Fruit fly (Drosophila melanogaster): ENCODE measurements around the gene CG43231.
A peak's percentile ranks its signal among the peaks of the same experiment; 100 is the strongest.

Gene CG43231

dm6 chr2L:17748746-17749358 lies 44.4 kb downstream of the CG43231 start:
- TF ChIP-seq sage (GFP tag; optimal IDR thresholded peaks at IDR 0.05) (peak; percentile 12), h (GFP tag; optimal IDR thresholded peaks at IDR 0.05) (peak; percentile 69), HLH106 (tag; optimal IDR thresholded peaks at IDR 0.05) (peak; percentile 73), sv (GFP tag; optimal IDR thresholded peaks at IDR 0.05) (no peak), Sp1 (GFP tag; optimal IDR thresholded peaks at IDR 0.05) (peak; percentile 74), fru (GFP tag; optimal IDR thresholded peaks at IDR 0.05) (peak; percentile 59), psq (GFP tag; optimal IDR thresholded peaks at IDR 0.05) (peak; percentile 46), Dif (GFP tag; optimal IDR thresholded peaks at IDR 0.05; ENCODE audit: partially characterized antibody) (no peak), pan (optimal IDR thresholded peaks at IDR 0.05) (no peak), foxo (GFP tag; optimal IDR thresholded peaks at IDR 0.05) (peak in 1 of 2 experiments; percentile 63), woc (GFP tag; optimal IDR thresholded peaks at IDR 0.05) (peak; percentile 32), CG9705 (GFP tag; optimal IDR thresholded peaks at IDR 0.05) (peak; percentile 16), Mio (GFP tag; optimal IDR thresholded peaks at IDR 0.05) (no peak), rgr (GFP tag; optimal IDR thresholded peaks at IDR 0.05) (peak; percentile 57), brk (GFP tag; optimal IDR thresholded peaks at IDR 0.05) (peak; percentile 44), CG32264 (GFP tag; optimal IDR thresholded peaks at IDR 0.05) (no peak), OdsH (GFP tag; optimal IDR thresholded peaks at IDR 0.05) (peak; percentile 69), Dfd (GFP tag; optimal IDR thresholded peaks at IDR 0.05) (no peak), dsf (GFP tag; optimal IDR thresholded peaks at IDR 0.05; ENCODE audit: borderline replicate concordance) (no peak), GATAd (GFP tag; optimal IDR thresholded peaks at IDR 0.05) (no peak), Jra (GFP tag; optimal IDR thresholded peaks at IDR 0.05) (no peak), CrebA (GFP tag; optimal IDR thresholded peaks at IDR 0.05; ENCODE audit: borderline replicate concordance) (no peak), lola (GFP tag; optimal IDR thresholded peaks at IDR 0.05) (no peak), br (GFP tag; optimal IDR thresholded peaks at IDR 0.05) (peak; percentile 45), ey (GFP tag; optimal IDR thresholded peaks at IDR 0.05) (peak; percentile 57), Myc (optimal IDR thresholded peaks at IDR 0.05) (no peak), Hnf4 (GFP tag; optimal IDR thresholded peaks at IDR 0.05) (peak; percentile 31), N (GFP tag; optimal IDR thresholded peaks at IDR 0.05) (no peak), usp (GFP tag; optimal IDR thresholded peaks at IDR 0.05) (no peak), Abd-B (GFP tag; optimal IDR thresholded peaks at IDR 0.05) (no peak), Hr78 (GFP tag; optimal IDR thresholded peaks at IDR 0.05) (no peak), dmrt93B (GFP tag; optimal IDR thresholded peaks at IDR 0.05) (peak; percentile 59)

DNA sequence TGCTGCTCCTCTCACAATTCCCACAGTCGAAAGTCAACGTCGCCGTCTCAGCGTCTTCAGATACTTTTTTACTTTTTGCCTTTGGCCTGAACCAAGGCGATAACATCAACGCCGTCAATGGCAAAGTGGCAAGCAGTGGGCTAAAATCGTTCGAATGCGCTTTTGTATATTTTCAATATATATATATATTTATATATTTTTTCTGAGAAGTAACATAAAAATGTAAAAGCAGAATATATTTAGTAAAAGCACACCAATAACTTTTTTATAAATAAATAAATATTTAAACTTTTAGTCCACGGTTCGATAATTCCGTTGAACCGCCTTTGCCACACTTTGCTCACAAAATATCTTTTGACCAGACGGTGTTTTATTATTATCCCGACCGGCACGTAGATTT lies 45.7 kb downstream of the CG43231 start:
- TF ChIP-seq Myc (optimal IDR thresholded peaks at IDR 0.05) (no peak), sv (GFP tag; optimal IDR thresholded peaks at IDR 0.05) (no peak), h (GFP tag; optimal IDR thresholded peaks at IDR 0.05) (peak; percentile 42), OdsH (GFP tag; optimal IDR thresholded peaks at IDR 0.05) (peak; percentile 70), woc (GFP tag; optimal IDR thresholded peaks at IDR 0.05) (peak; percentile 5), Abd-B (GFP tag; optimal IDR thresholded peaks at IDR 0.05) (no peak), Sp1 (GFP tag; optimal IDR thresholded peaks at IDR 0.05) (peak; percentile 51), N (GFP tag; optimal IDR thresholded peaks at IDR 0.05) (no peak), ey (GFP tag; optimal IDR thresholded peaks at IDR 0.05) (no peak), tai (GFP tag; optimal IDR thresholded peaks at IDR 0.05) (no peak), HLH106 (tag; optimal IDR thresholded peaks at IDR 0.05) (peak; percentile 60), GATAd (GFP tag; optimal IDR thresholded peaks at IDR 0.05) (no peak), Rel (GFP tag; optimal IDR thresholded peaks at IDR 0.05) (no peak), Rel (tag; optimal IDR thresholded peaks at IDR 0.05) (no peak), Hr83 (GFP tag; optimal IDR thresholded peaks at IDR 0.05; ENCODE audit: poor library complexity, severe bottlenecking) (no peak), pan (optimal IDR thresholded peaks at IDR 0.05) (no peak), fru (GFP tag; optimal IDR thresholded peaks at IDR 0.05) (peak; percentile 53), usp (GFP tag; optimal IDR thresholded peaks at IDR 0.05) (no peak), brk (GFP tag; optimal IDR thresholded peaks at IDR 0.05) (peak; percentile 28), foxo (GFP tag; optimal IDR thresholded peaks at IDR 0.05) (peak in 1 of 2 experiments; percentile 51), psq (GFP tag; optimal IDR thresholded peaks at IDR 0.05) (peak; percentile 72), rgr (GFP tag; optimal IDR thresholded peaks at IDR 0.05) (peak; percentile 67), CrebA (GFP tag; optimal IDR thresholded peaks at IDR 0.05; ENCODE audit: borderline replicate concordance) (no peak), dmrt93B (GFP tag; optimal IDR thresholded peaks at IDR 0.05) (peak; percentile 35), sage (GFP tag; optimal IDR thresholded peaks at IDR 0.05) (peak; percentile 34), br (GFP tag; optimal IDR thresholded peaks at IDR 0.05) (no peak)

DNA sequence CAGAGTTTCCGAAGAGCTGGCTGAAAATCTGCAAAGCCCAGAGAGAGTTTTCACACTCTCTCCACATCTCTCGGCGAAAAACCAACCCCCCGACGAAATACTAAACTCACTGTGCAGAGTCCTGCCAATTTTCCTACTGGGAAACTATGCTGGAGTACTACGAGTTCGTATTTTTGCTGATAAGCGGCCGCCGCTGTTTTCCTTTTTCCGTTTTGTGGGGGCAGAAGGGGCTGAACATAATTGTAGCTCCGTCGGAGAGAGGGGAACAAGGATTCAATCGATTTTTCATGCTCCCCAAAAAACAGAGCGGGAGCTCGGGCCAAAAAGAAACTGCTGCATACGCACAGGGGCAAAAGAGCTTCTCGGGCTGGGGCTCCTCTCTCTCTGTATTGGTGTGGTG lies 46.7 kb downstream of the CG43231 start:
- TF ChIP-seq rgr (GFP tag; optimal IDR thresholded peaks at IDR 0.05) = no peak
- no peak for TF ChIP-seq h (GFP tag; optimal IDR thresholded peaks at IDR 0.05)
- TF ChIP-seq N (GFP tag; optimal IDR thresholded peaks at IDR 0.05) = no peak
